Worm (Caenorhabditis elegans): ENCODE data around the gene ZK938.1.

ce11 chrII:9841985-9842505 is 12.8 kb downstream of the ZK938.1 start, which contains the start of gene rnh-1.2:
- TF ChIP-seq ama-1 (optimal IDR thresholded peaks at IDR 0.05) (no peak), ceh-32 (tag; optimal IDR thresholded peaks at IDR 0.05; ENCODE audit: poor library complexity) (no peak), lin-39 (tag; optimal IDR thresholded peaks at IDR 0.05) (no peak), zip-2 (tag; optimal IDR thresholded peaks at IDR 0.05) (no peak), fos-1 (tag; optimal IDR thresholded peaks at IDR 0.05) (no peak), R02D3.7 (tag; optimal IDR thresholded peaks at IDR 0.05) (peak; percentile 56), mdl-1 (tag; optimal IDR thresholded peaks at IDR 0.05) (no peak), F10B5.3 (tag; optimal IDR thresholded peaks at IDR 0.05) (no peak), saeg-2 (GFP tag; IDR thresholded peaks at IDR 0.05) (no peak), nhr-48 (tag; optimal IDR thresholded peaks at IDR 0.05) (no peak), zag-1 (tag; optimal IDR thresholded peaks at IDR 0.05) (no peak)

All from whole organism, L4 larva.